Worm (Caenorhabditis elegans) whole organism, mixed stage, embryonic: ENCODE measurements around the gene col-144.
A peak's percentile ranks its signal among the peaks of the same experiment; 100 is the strongest.

Experiments
- M03D4.4 ChIP-seq: sonication (generic microtip); optimal IDR thresholded peaks from 2 replicates; lab custom pipeline; 2017; ENCODE audit warnings: mild to moderate bottlenecking, missing genetic modification characterization, missing compliant biosample characterization
- bed-3 ChIP-seq: fragments of 200-800 bp; sonication (Bioruptor generic); optimal IDR thresholded peaks from 3 replicates; lab custom pipeline; 2018; ENCODE audit warnings: mild to moderate bottlenecking, missing genetic modification characterization, moderate library complexity, missing compliant biosample characterization
- ceh-39 ChIP-seq: fragments of 150-350 bp; optimal IDR thresholded peaks from 2 replicates; lab custom pipeline; 2014; ENCODE audit warnings: missing biosample characterization, missing genetic modification characterization
- ceh-43 ChIP-seq: fragments of 200-800 bp; sonication (Bioruptor generic); optimal IDR thresholded peaks from 2 replicates; lab custom pipeline; 2018; ENCODE audit warnings: mild to moderate bottlenecking, missing genetic modification characterization, moderate library complexity, missing compliant biosample characterization
- ceh-83 ChIP-seq: fragments of 200-800 bp; sonication (Bioruptor generic); optimal IDR thresholded peaks from 2 replicates; lab custom pipeline; 2018; ENCODE audit warnings: mild to moderate bottlenecking, missing genetic modification characterization, missing compliant biosample characterization
- ces-1 ChIP-seq: fragments of 150-350 bp; optimal IDR thresholded peaks from 2 replicates; lab custom pipeline; 2014; ENCODE audit warnings: missing biosample characterization, missing genetic modification reagents, missing genetic modification characterization
- cnd-1 ChIP-seq: fragments of 200-800 bp; sonication (Bioruptor generic); optimal IDR thresholded peaks from 2 replicates; lab custom pipeline; 2018; ENCODE audit warnings: mild to moderate bottlenecking, missing genetic modification characterization, missing compliant biosample characterization
- drap-1 ChIP-seq: fragments of 200-800 bp; sonication (Bioruptor generic); optimal IDR thresholded peaks from 3 replicates; lab custom pipeline; 2018; ENCODE audit warnings: mild to moderate bottlenecking, missing genetic modification characterization, missing compliant biosample characterization
- elt-3 ChIP-seq: fragments of 150-350 bp; optimal IDR thresholded peaks from 2 replicates; lab custom pipeline; 2014; ENCODE audit warnings: missing biosample characterization, missing genetic modification characterization
- flh-1 ChIP-seq: fragments of 200-800 bp; sonication (Bioruptor generic); optimal IDR thresholded peaks from 2 replicates; lab custom pipeline; 2018; ENCODE audit warnings: mild to moderate bottlenecking, missing genetic modification characterization, moderate library complexity, missing compliant biosample characterization
- ham-2 ChIP-seq: fragments of 200-800 bp; sonication (Bioruptor generic); optimal IDR thresholded peaks from 2 replicates; lab custom pipeline; 2018; ENCODE audit warnings: mild to moderate bottlenecking, missing genetic modification characterization, missing compliant biosample characterization
- hlh-1 ChIP-seq: fragments of 150-350 bp; optimal IDR thresholded peaks from 2 replicates; lab custom pipeline; 2014; ENCODE audit warnings: missing biosample characterization, missing genetic modification reagents, missing genetic modification characterization
- lin-13 ChIP-seq: fragments of 150-350 bp; optimal IDR thresholded peaks from 2 replicates; lab custom pipeline; 2014; ENCODE audit warnings: missing biosample characterization, missing genetic modification characterization
- lin-32 ChIP-seq: fragments of 200-800 bp; sonication (Bioruptor generic); optimal IDR thresholded peaks from 2 replicates; lab custom pipeline; 2018; ENCODE audit warnings: mild to moderate bottlenecking, missing genetic modification characterization, missing compliant biosample characterization
- lsy-2 ChIP-seq: fragments of 150-350 bp; optimal IDR thresholded peaks from 2 replicates; lab custom pipeline; 2014; ENCODE audit warnings: missing biosample characterization, missing genetic modification characterization
- mab-5 ChIP-seq: fragments of 150-350 bp; optimal IDR thresholded peaks from 2 replicates; lab custom pipeline; 2014; ENCODE audit warnings: missing biosample characterization, missing genetic modification characterization
- mls-2 ChIP-seq: sonication (generic microtip); optimal IDR thresholded peaks from 2 replicates; lab custom pipeline; 2016; ENCODE audit warnings: mild to moderate bottlenecking, missing genetic modification characterization, moderate library complexity, missing compliant biosample characterization
- nhr-12 ChIP-seq: fragments of 150-350 bp; optimal IDR thresholded peaks from 2 replicates; lab custom pipeline; 2014; ENCODE audit warnings: missing biosample characterization, missing genetic modification characterization
- nhr-2 ChIP-seq: fragments of 150-350 bp; optimal IDR thresholded peaks from 2 replicates; lab custom pipeline; 2014; ENCODE audit warnings: missing biosample characterization, missing genetic modification characterization
- nhr-237 ChIP-seq: fragments of 150-350 bp; optimal IDR thresholded peaks from 2 replicates; lab custom pipeline; 2014; ENCODE audit warnings: missing biosample characterization, missing genetic modification characterization
- nhr-28 ChIP-seq: fragments of 150-350 bp; optimal IDR thresholded peaks from 2 replicates; lab custom pipeline; 2014; ENCODE audit warnings: missing biosample characterization, missing genetic modification characterization
- nhr-76 ChIP-seq: sonication (generic microtip); optimal IDR thresholded peaks from 2 replicates; lab custom pipeline; 2017; ENCODE audit warnings: missing biosample characterization, missing genetic modification characterization
- pha-4 ChIP-seq: fragments of 150-350 bp; optimal IDR thresholded peaks from 2 replicates; lab custom pipeline; 2018; ENCODE audit warnings: missing biosample characterization, missing genetic modification reagents, missing genetic modification characterization
- sem-2 ChIP-seq: fragments of 200-800 bp; sonication (Bioruptor generic); optimal IDR thresholded peaks from 2 replicates; lab custom pipeline; 2018; ENCODE audit warnings: mild to moderate bottlenecking, missing genetic modification characterization, missing compliant biosample characterization
- snpc-4 ChIP-seq: fragments of 150-350 bp; optimal IDR thresholded peaks from 2 replicates; lab custom pipeline; 2014; ENCODE audit warnings: missing biosample characterization, missing genetic modification characterization
- sptf-1 ChIP-seq: sonication (generic microtip); optimal IDR thresholded peaks from 2 replicates; lab custom pipeline; 2017; ENCODE audit warnings: mild to moderate bottlenecking, missing genetic modification characterization, moderate library complexity, missing compliant biosample characterization
- tbx-8 ChIP-seq: fragments of 200-800 bp; sonication (Bioruptor generic); optimal IDR thresholded peaks from 2 replicates; lab custom pipeline; 2018; ENCODE audit warnings: mild to moderate bottlenecking, missing genetic modification characterization, moderate library complexity, missing compliant biosample characterization
- unc-120 ChIP-seq: sonication (generic microtip); optimal IDR thresholded peaks from 2 replicates; lab custom pipeline; 2017; ENCODE audit warnings: missing genetic modification characterization, missing compliant biosample characterization; ENCODE audit not compliant: poor library complexity, severe bottlenecking
- unc-39 ChIP-seq: fragments of 150-350 bp; optimal IDR thresholded peaks from 2 replicates; lab custom pipeline; 2014; ENCODE audit warnings: missing biosample characterization, missing genetic modification characterization
- unc-62 ChIP-seq: fragments of 150-350 bp; optimal IDR thresholded peaks from 2 replicates; lab custom pipeline; 2014; ENCODE audit warnings: missing biosample characterization, missing genetic modification reagents, missing genetic modification characterization
- zip-8 ChIP-seq: fragments of 150-350 bp; optimal IDR thresholded peaks from 2 replicates; lab custom pipeline; 2014; ENCODE audit warnings: missing biosample characterization, missing genetic modification characterization
- ztf-11 ChIP-seq: fragments of 150-350 bp; optimal IDR thresholded peaks from 2 replicates; lab custom pipeline; 2014; ENCODE audit warnings: missing biosample characterization, missing genetic modification characterization

Gene col-144

ce11 chrV:9162955-9163468 is 2.6 kb upstream of the col-144 start, which contains the start of gene col-145:
Gene col-145 (minus strand): TSS chrV:9163005.
- TF ChIP-seq unc-62 (GFP tag; lab: Kevin White, UChicago): no peak
- no peak for TF ChIP-seq bed-3 (GFP tag; lab: Kevin White, UChicago)
- TF ChIP-seq lin-13: no peak
- no peak for TF ChIP-seq flh-1 (GFP tag; lab: Kevin White, UChicago)
- TF ChIP-seq nhr-12 (tag; lab: Kevin White, UChicago): no peak
- no peak for TF ChIP-seq ceh-83 (GFP tag; lab: Kevin White, UChicago)
- TF ChIP-seq hlh-1: no peak
- TF ChIP-seq ham-2 (GFP tag; lab: Kevin White, UChicago): no peak
- no peak for TF ChIP-seq ztf-11
- no peak for TF ChIP-seq pha-4 (tag; lab: Kevin White, UChicago)
- no peak for TF ChIP-seq unc-39
- no peak for TF ChIP-seq zip-8
- no peak for TF ChIP-seq unc-120 (tag; lab: Kevin White, UChicago)

- TF ChIP-seq nhr-28: no peak
These were observed 1.8 kb upstream of the col-144 start for ce11 chrV:9162118-9162729.

- TF ChIP-seq ces-1 (GFP tag; lab: Kevin White, UChicago) (peak; percentile 86), drap-1 (GFP tag; lab: Kevin White, UChicago) (no peak)
These were observed 2.8 kb downstream of the col-144 start for ce11 chrV:9157597-9157996.

- no peak for TF ChIP-seq tbx-8 (GFP tag; lab: Kevin White, UChicago)
- TF ChIP-seq ham-2 (GFP tag; lab: Kevin White, UChicago): no peak
- TF ChIP-seq nhr-12 (tag; lab: Kevin White, UChicago): no peak
- TF ChIP-seq mab-5 (tag; lab: Kevin White, UChicago): no peak
- TF ChIP-seq lsy-2 (tag; lab: Kevin White, UChicago): no peak
- TF ChIP-seq ceh-43 (GFP tag; lab: Kevin White, UChicago): no peak
- no peak for TF ChIP-seq elt-3 (tag; lab: Kevin White, UChicago)
- no peak for TF ChIP-seq lin-32 (GFP tag; lab: Kevin White, UChicago)
- TF ChIP-seq hlh-1: no peak
- TF ChIP-seq lin-13: no peak
- no peak for TF ChIP-seq ceh-39 (tag; lab: Kevin White, UChicago)
- no peak for TF ChIP-seq mls-2 (tag; lab: Kevin White, UChicago)
- no peak for TF ChIP-seq nhr-28
- no peak for TF ChIP-seq sptf-1 (tag; lab: Kevin White, UChicago)
These were observed 3.8 kb downstream of the col-144 start, which contains the start of gene B0222.15 for ce11 chrV:9156679-9157078. Gene B0222.15 (minus strand): TSS chrV:9156779.

- TF ChIP-seq elt-3 (tag; lab: Kevin White, UChicago) (no peak), mab-5 (tag; lab: Kevin White, UChicago) (no peak), cnd-1 (tag; lab: Kevin White, UChicago) (no peak), M03D4.4 (tag; lab: Kevin White, UChicago) (no peak), lin-32 (GFP tag; lab: Kevin White, UChicago) (no peak), mls-2 (tag; lab: Kevin White, UChicago) (no peak), ceh-83 (GFP tag; lab: Kevin White, UChicago) (no peak), snpc-4 (tag; lab: Kevin White, UChicago) (no peak), sem-2 (GFP tag; lab: Kevin White, UChicago) (no peak), nhr-2 (tag; lab: Kevin White, UChicago) (no peak), drap-1 (GFP tag; lab: Kevin White, UChicago) (no peak), unc-120 (tag; lab: Kevin White, UChicago) (no peak), ceh-43 (GFP tag; lab: Kevin White, UChicago) (no peak), nhr-76 (tag; lab: Kevin White, UChicago) (no peak), flh-1 (GFP tag; lab: Kevin White, UChicago) (no peak), ztf-11 (no peak), nhr-237 (tag; lab: Kevin White, UChicago) (no peak)
- TF ChIP-seq, all 35 proteins: peak for 0
These were observed 4.8 kb downstream of the col-144 start for ce11 chrV:9155616-9156015.
